Worm (Caenorhabditis elegans): Measurements from ENCODE around the gene ddl-3.

The ddl-3 gene

ce11 chrII:14357936-14358416, 13.7 kb upstream of the ddl-3 start, which contains the start of the genes agl-1 and pfs-2 (continued):
- TF ChIP-seq lin-13 (GFP tag; optimal IDR thresholded peaks at IDR 0.05) = peak; percentile 12
- TF ChIP-seq rbr-2 (tag; optimal IDR thresholded peaks at IDR 0.05) = peak; percentile 68
- no peak for TF ChIP-seq nhr-41 (GFP tag; IDR thresholded peaks at IDR 0.05)
- no peak for TF ChIP-seq lin-39 (tag; optimal IDR thresholded peaks at IDR 0.05)
- TF ChIP-seq nhr-48 (tag; optimal IDR thresholded peaks at IDR 0.05) = no peak
- TF ChIP-seq mdl-1 (tag; optimal IDR thresholded peaks at IDR 0.05) = peak; percentile 10 to 85
- TF ChIP-seq nhr-10 (tag; optimal IDR thresholded peaks at IDR 0.05) = no peak
- TF ChIP-seq nhr-102 (tag; optimal IDR thresholded peaks at IDR 0.05) = peak; percentile 16

DNA sequence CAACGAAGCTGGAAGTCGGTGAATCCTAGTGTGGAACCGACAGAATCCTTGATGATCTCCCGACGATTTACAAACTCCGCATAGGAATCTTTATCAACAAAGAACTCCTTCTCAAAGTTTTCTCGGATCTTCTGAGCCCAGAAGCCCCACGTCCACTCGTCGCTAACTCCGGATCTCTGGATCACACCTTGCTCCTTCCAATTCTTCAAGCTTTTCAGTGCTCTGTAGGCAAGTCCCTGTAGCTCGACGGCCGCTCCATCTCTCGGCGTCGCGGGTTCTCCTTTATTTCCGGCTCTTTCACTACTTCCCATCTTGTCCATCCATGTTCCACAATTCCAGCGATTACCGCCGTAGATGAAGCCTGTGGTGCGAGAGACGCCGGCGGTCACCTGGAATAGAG, 7.1 kb upstream of the ddl-3 start:
- TF ChIP-seq set-16 (GFP tag; IDR thresholded peaks at IDR 0.05) = peak; percentile 36; the same call in 1 of the 2 replicates
- no peak for TF ChIP-seq hlh-30 (tag; optimal IDR thresholded peaks at IDR 0.05; ENCODE audit: insufficient read depth)
- no peak for TF ChIP-seq daf-12 (tag; optimal IDR thresholded peaks at IDR 0.05)
- no peak for TF ChIP-seq mdl-1 (tag; optimal IDR thresholded peaks at IDR 0.05)
- TF ChIP-seq daf-19 (GFP tag; conservative IDR thresholded peaks at IDR 0.05) = no peak
- no peak for TF ChIP-seq madf-9 (GFP tag; conservative IDR thresholded peaks at IDR 0.05)
- TF ChIP-seq R02D3.7 (tag; optimal IDR thresholded peaks at IDR 0.05) = no peak
- no peak for TF ChIP-seq nhr-10 (tag; optimal IDR thresholded peaks at IDR 0.05)
- 0 out of 2 replicates have a peak, but pooled peaks have one; percentile 7 for TF ChIP-seq dmd-8 (GFP tag; IDR thresholded peaks at IDR 0.05)
- peak; percentile 94 for TF ChIP-seq aha-1 (tag)
- TF ChIP-seq gei-8 (GFP tag; optimal IDR thresholded peaks at IDR 0.05) = no peak
- TF ChIP-seq aly-2 (tag; optimal IDR thresholded peaks at IDR 0.05) = no peak
- TF ChIP-seq tag-97 (GFP tag; IDR thresholded peaks at IDR 0.05) = no peak
- no peak for TF ChIP-seq ceh-44 (GFP tag; IDR thresholded peaks at IDR 0.05)
- no peak for TF ChIP-seq unc-62 (GFP tag; optimal IDR thresholded peaks at IDR 0.05 in 1 of 2)
- TF ChIP-seq unc-62 (tag; optimal IDR thresholded peaks at IDR 0.05) = no peak
- TF ChIP-seq zfp-3 (GFP tag; conservative IDR thresholded peaks at IDR 0.05) = no peak
- no peak for TF ChIP-seq ceh-28 (tag; optimal IDR thresholded peaks at IDR 0.05)
- TF ChIP-seq D1046.2 (GFP tag; IDR thresholded peaks at IDR 0.05) = no peak

DNA sequence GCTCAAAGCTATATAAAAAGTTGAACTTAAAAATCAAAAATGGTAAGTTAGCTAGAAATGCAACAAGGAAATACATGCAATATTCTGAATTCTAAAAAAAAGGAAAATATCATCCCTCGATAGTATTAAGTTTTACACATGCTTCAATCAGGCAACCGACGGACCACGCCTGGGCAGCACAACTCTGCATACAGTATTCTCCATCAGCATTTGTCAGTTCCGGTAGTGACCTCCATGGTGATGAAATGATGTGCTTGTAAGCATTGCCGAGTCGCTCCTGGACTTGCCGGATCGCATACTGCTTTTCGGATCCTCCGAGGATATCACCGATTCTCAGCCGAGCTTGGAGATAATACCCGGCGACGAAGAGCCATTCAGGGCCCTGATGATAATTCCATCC, 6.5 kb upstream of the ddl-3 start:
- peak; percentile 13 for TF ChIP-seq mep-1 (tag; optimal IDR thresholded peaks at IDR 0.05)
- TF ChIP-seq arid-1 (GFP tag; conservative IDR thresholded peaks at IDR 0.05) = peak; percentile 36; the same call in 1 of the 2 replicates
- TF ChIP-seq pha-4 (GFP tag; IDR thresholded peaks at IDR 0.05) = peak; percentile 42; the same call in 1 of the 2 replicates
- no peak for TF ChIP-seq pha-4 (tag; optimal IDR thresholded peaks at IDR 0.05)
- 0 out of 2 replicates have a peak, but pooled peaks have one; percentile 34 for TF ChIP-seq nhr-41 (GFP tag; IDR thresholded peaks at IDR 0.05)
- TF ChIP-seq egl-43 (GFP tag; IDR thresholded peaks at IDR 0.05) = peak; percentile 60; the same call in 1 of the 2 replicates
- TF ChIP-seq R02D3.7 (tag; optimal IDR thresholded peaks at IDR 0.05) = no peak
- TF ChIP-seq zfp-3 (GFP tag; conservative IDR thresholded peaks at IDR 0.05) = 0 out of 2 replicates have a peak, but pooled peaks have one; percentile 34
- peak; percentile 6 for TF ChIP-seq unc-130 (GFP tag; optimal IDR thresholded peaks at IDR 0.05)
- 0 out of 2 replicates have a peak, but pooled peaks have one; percentile 49 for TF ChIP-seq ctbp-1 (GFP tag; IDR thresholded peaks at IDR 0.05)
- peak; percentile 1 for TF ChIP-seq nhr-102 (tag; optimal IDR thresholded peaks at IDR 0.05)
- TF ChIP-seq spr-3 (GFP tag; optimal IDR thresholded peaks at IDR 0.05) = no peak
- no peak for TF ChIP-seq zip-2 (tag; optimal IDR thresholded peaks at IDR 0.05)
- TF ChIP-seq lin-38 (GFP tag; IDR thresholded peaks at IDR 0.05) = peak; percentile 63
- TF ChIP-seq cey-2 (tag; optimal IDR thresholded peaks at IDR 0.05; ENCODE audit: borderline replicate concordance, insufficient read depth) = no peak
- 0 out of 2 replicates have a peak, but pooled peaks have one; percentile 23 for TF ChIP-seq snpc-1.2 (GFP tag; IDR thresholded peaks at IDR 0.05)
- peak; percentile 27 for TF ChIP-seq aha-1 (tag)
- TF ChIP-seq hlh-30 (tag; optimal IDR thresholded peaks at IDR 0.05; ENCODE audit: insufficient read depth) = no peak
- 0 out of 2 replicates have a peak, but pooled peaks have one; percentile 29 for TF ChIP-seq mdt-29 (GFP tag; IDR thresholded peaks at IDR 0.05)
- TF ChIP-seq lin-39 (tag; optimal IDR thresholded peaks at IDR 0.05) = no peak
- TF ChIP-seq nhr-42 (GFP tag; IDR thresholded peaks at IDR 0.05) = peak; percentile 77; the same call in 1 of the 2 replicates
- TF ChIP-seq Y48G9A.11 (GFP tag; IDR thresholded peaks at IDR 0.05) = peak; percentile 40; the same call in 1 of the 2 replicates
- peak; percentile 19 for TF ChIP-seq ama-1 (optimal IDR thresholded peaks at IDR 0.05)
- no peak for TF ChIP-seq nhr-237 (tag; optimal IDR thresholded peaks at IDR 0.05)
- TF ChIP-seq duxl-1 (tag; optimal IDR thresholded peaks at IDR 0.05; ENCODE audit: poor library complexity) = peak; percentile 24
- peak; percentile 36 for TF ChIP-seq nhr-111 (GFP tag; optimal IDR thresholded peaks at IDR 0.05)
- TF ChIP-seq D1046.2 (GFP tag; IDR thresholded peaks at IDR 0.05) = no peak
- no peak for TF ChIP-seq hmg-1.1 (GFP tag; IDR thresholded peaks at IDR 0.05)
- peak in 1 of 2 experiments; percentile 78 for TF ChIP-seq unc-62 (GFP tag; optimal IDR thresholded peaks at IDR 0.05 in 1 of 2)
- no peak for TF ChIP-seq unc-62 (tag; optimal IDR thresholded peaks at IDR 0.05)
- TF ChIP-seq lsy-2 (tag; optimal IDR thresholded peaks at IDR 0.05) = peak in 1 of 2 experiments; percentile 22

Measured in whole organism, L4 larva.